Worm (Caenorhabditis elegans) whole organism, L2 larva: ENCODE measurements around the gene xbp-1.
A peak's percentile ranks its signal among the peaks of the same experiment; 100 is the strongest.

Experiments used
- dmd-4 ChIP-seq: sonication (generic microtip); optimal IDR thresholded peaks from 2 replicates; lab custom pipeline; 2017; ENCODE audit warnings: missing biosample characterization, missing genetic modification characterization
- lin-11 ChIP-seq: fragments of 150-350 bp; sonication (generic microtip); optimal IDR thresholded peaks from 2 replicates; lab custom pipeline; 2014; ENCODE audit warnings: missing biosample characterization, missing genetic modification characterization, inconsistent platforms, mixed read lengths
- lin-39 ChIP-seq: fragments of 150-350 bp; optimal IDR thresholded peaks from 2 replicates; lab custom pipeline; 2014; ENCODE audit warnings: missing biosample characterization, missing genetic modification reagents, missing genetic modification characterization
- mbf-1 ChIP-seq: sonication (generic microtip); optimal IDR thresholded peaks from 2 replicates; lab custom pipeline; 2017; ENCODE audit warnings: missing biosample characterization, missing genetic modification characterization
- nhr-11 ChIP-seq: fragments of 150-350 bp; optimal IDR thresholded peaks from 2 replicates; lab custom pipeline; 2014; ENCODE audit warnings: missing biosample characterization, missing genetic modification characterization
- nhr-237 ChIP-seq: fragments of 150-350 bp; optimal IDR thresholded peaks from 2 replicates; lab custom pipeline; 2014; ENCODE audit warnings: missing biosample characterization, missing genetic modification characterization
- unc-39 ChIP-seq: fragments of 150-350 bp; optimal IDR thresholded peaks from 2 replicates; lab custom pipeline; 2014; ENCODE audit warnings: missing biosample characterization, missing genetic modification characterization
- ztf-4 ChIP-seq: fragments of 150-350 bp; optimal IDR thresholded peaks from 2 replicates; lab custom pipeline; 2014; ENCODE audit warnings: missing biosample characterization, missing genetic modification characterization

- peak; percentile 88 for TF ChIP-seq ztf-4
- TF ChIP-seq mbf-1 (tag; lab: Kevin White, UChicago) = no peak
- no peak for TF ChIP-seq nhr-237
- no peak for TF ChIP-seq lin-39
- TF ChIP-seq dmd-4 = no peak
- no peak for TF ChIP-seq unc-39 (tag; lab: Kevin White, UChicago)
- TF ChIP-seq nhr-11 (tag; lab: Kevin White, UChicago) = no peak
- no peak for TF ChIP-seq lin-11 (tag; lab: Kevin White, UChicago)
Observed at ce11 chrIII:4195306-4196008, 1.8 kb downstream of the xbp-1 start.
